ENCODE assay signal across 5 worm cellular contexts in the genomic region with DNA sequence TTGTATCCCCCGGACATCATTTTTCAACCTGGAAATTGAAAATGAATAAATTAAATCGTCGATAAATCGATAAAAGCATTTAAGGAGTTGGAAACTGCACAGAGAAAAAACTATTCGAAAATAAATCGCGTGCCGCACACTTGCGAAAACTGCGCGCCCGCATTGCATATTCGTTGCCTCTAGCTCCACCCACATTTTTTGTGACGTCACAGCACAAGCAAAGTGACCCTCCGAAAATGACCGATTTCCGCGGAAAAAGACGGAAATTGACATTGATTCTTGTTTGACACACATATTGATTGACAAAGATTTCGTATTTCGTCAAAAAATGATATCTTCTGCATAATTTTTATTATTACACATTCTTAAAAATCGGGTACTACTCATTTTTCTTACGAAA.
TF ChIP-seq lines count a peak whose summit lies in the region.

Gene cpf-2, minus strand, starts transcription at position 28 of the 400 bp plus-strand sequence.

TF ChIP-seq in whole organism, L1 larva, 84 proteins besides CTCF, POLR2A, EP300 and RAD21 (continues in another document):
- peak; percentile 80 for TF ChIP-seq fkh-8 (tag; optimal IDR thresholded peaks at IDR 0.05; lab: Kevin White, UChicago)
- no peak for TF ChIP-seq tlp-1 (tag; optimal IDR thresholded peaks at IDR 0.05; lab: Kevin White, UChicago)
- TF ChIP-seq nhr-237 (tag; optimal IDR thresholded peaks at IDR 0.05; lab: Kevin White, UChicago): no peak
- no peak for TF ChIP-seq sup-37 (GFP tag; optimal IDR thresholded peaks at IDR 0.05; lab: Kevin White, UChicago)
- peak; percentile 46 for TF ChIP-seq vab-15 (tag; optimal IDR thresholded peaks at IDR 0.05; lab: Kevin White, UChicago)
- TF ChIP-seq jun-1 (tag; optimal IDR thresholded peaks at IDR 0.05; lab: Kevin White, UChicago): peak; percentile 59
- TF ChIP-seq lin-15B (tag; optimal IDR thresholded peaks at IDR 0.05; lab: Kevin White, UChicago): peak; percentile 1
- TF ChIP-seq tbx-2 (tag; optimal IDR thresholded peaks at IDR 0.05; lab: Kevin White, UChicago): peak; percentile 83
- peak; percentile 62 for TF ChIP-seq blmp-1 (tag; optimal IDR thresholded peaks at IDR 0.05; lab: Kevin White, UChicago)
- TF ChIP-seq ceh-82 (tag; optimal IDR thresholded peaks at IDR 0.05; lab: Kevin White, UChicago): peak; percentile 61 to 83 (median 69)
- TF ChIP-seq pag-3 (tag; optimal IDR thresholded peaks at IDR 0.05; lab: Kevin White, UChicago; ENCODE audit: borderline replicate concordance, insufficient read depth): no peak
- TF ChIP-seq nhr-76 (tag; optimal IDR thresholded peaks at IDR 0.05; lab: Kevin White, UChicago): peak; percentile 87
- no peak for TF ChIP-seq zag-1 (tag; optimal IDR thresholded peaks at IDR 0.05; lab: Kevin White, UChicago)
- peak; percentile 87 for TF ChIP-seq nhr-47 (tag; optimal IDR thresholded peaks at IDR 0.05; lab: Kevin White, UChicago)
- TF ChIP-seq alr-1 (tag; optimal IDR thresholded peaks at IDR 0.05; lab: Kevin White, UChicago; ENCODE audit: borderline replicate concordance): no peak
- peak; percentile 42 for TF ChIP-seq elt-2 (tag; optimal IDR thresholded peaks at IDR 0.05; lab: Kevin White, UChicago)
- TF ChIP-seq F16B12.6 (tag; optimal IDR thresholded peaks at IDR 0.05; lab: Kevin White, UChicago): peak; percentile 46

TF ChIP-seq in whole organism, L3 larva, 47 proteins besides CTCF, POLR2A, EP300 and RAD21 (continues in another document):
- TF ChIP-seq nhr-23 (tag; optimal IDR thresholded peaks at IDR 0.05; lab: Kevin White, UChicago): peak; percentile 62
- peak; percentile 63 for TF ChIP-seq R02D3.7 (tag; optimal IDR thresholded peaks at IDR 0.05; lab: Kevin White, UChicago)
- TF ChIP-seq elt-2 (tag; optimal IDR thresholded peaks at IDR 0.05; lab: Kevin White, UChicago): peak; percentile 43
- TF ChIP-seq nhr-43 (tag; optimal IDR thresholded peaks at IDR 0.05; lab: Kevin White, UChicago; ENCODE audit: poor library complexity, severe bottlenecking): peak; percentile 79
- TF ChIP-seq ceh-82 (tag; optimal IDR thresholded peaks at IDR 0.05; lab: Kevin White, UChicago): peak; percentile 39
- peak; percentile 65 for TF ChIP-seq lin-15B (tag; optimal IDR thresholded peaks at IDR 0.05; lab: Kevin White, UChicago)
- TF ChIP-seq eor-1 (tag; optimal IDR thresholded peaks at IDR 0.05; lab: Kevin White, UChicago): no peak
- TF ChIP-seq daf-12 (tag; optimal IDR thresholded peaks at IDR 0.05; lab: Kevin White, UChicago): no peak
- TF ChIP-seq lsy-12 (tag; optimal IDR thresholded peaks at IDR 0.05; lab: Kevin White, UChicago): peak; percentile 50
- TF ChIP-seq ceh-28 (tag; optimal IDR thresholded peaks at IDR 0.05; lab: Kevin White, UChicago): peak; percentile 78
- no peak for TF ChIP-seq ztf-4 (tag; optimal IDR thresholded peaks at IDR 0.05; lab: Kevin White, UChicago)
- TF ChIP-seq hmg-11 (tag; optimal IDR thresholded peaks at IDR 0.05; lab: Kevin White, UChicago): peak; percentile 96
- peak; percentile 2 for TF ChIP-seq jun-1 (tag; optimal IDR thresholded peaks at IDR 0.05; lab: Kevin White, UChicago)
- no peak for TF ChIP-seq elt-1 (tag; optimal IDR thresholded peaks at IDR 0.05; lab: Kevin White, UChicago)
- peak; percentile 68 for TF ChIP-seq pha-4 (tag; optimal IDR thresholded peaks at IDR 0.05; lab: Kevin White, UChicago)
- peak; percentile 66 for TF ChIP-seq tbx-2 (tag; optimal IDR thresholded peaks at IDR 0.05; lab: Kevin White, UChicago)
- TF ChIP-seq nfya-1 (tag; optimal IDR thresholded peaks at IDR 0.05; lab: Kevin White, UChicago; ENCODE audit: insufficient read depth): peak; percentile 75

TF ChIP-seq in whole organism, early embryonic, 17 proteins besides CTCF, POLR2A, EP300 and RAD21:
- no peak for TF ChIP-seq ets-7 (tag; optimal IDR thresholded peaks at IDR 0.05; lab: Kevin White, UChicago)
- peak; percentile 57; the same call in 1 of the 2 replicates for TF ChIP-seq scrt-1 (GFP tag; IDR thresholded peaks at IDR 0.05; lab: Robert Waterston, UW)
- TF ChIP-seq tbx-11 (GFP tag; IDR thresholded peaks at IDR 0.05; lab: Robert Waterston, UW): peak; percentile 65; the same call in 1 of the 2 replicates
- peak; percentile 33 for TF ChIP-seq B0310.2 (tag; optimal IDR thresholded peaks at IDR 0.05; lab: Kevin White, UChicago)
- peak; percentile 75 for TF ChIP-seq pes-1 (GFP tag; IDR thresholded peaks at IDR 0.05; lab: Robert Waterston, UW)
- peak; percentile 64 for TF ChIP-seq flt-1 (GFP tag; IDR thresholded peaks at IDR 0.05; lab: Robert Waterston, UW)
- peak; percentile 33 for TF ChIP-seq ceh-13 (GFP tag; optimal IDR thresholded peaks at IDR 0.05; lab: Kevin White, UChicago)
- TF ChIP-seq aly-1 (tag; optimal IDR thresholded peaks at IDR 0.05; lab: Kevin White, UChicago): peak; percentile 44
- TF ChIP-seq hmg-4 (GFP tag; optimal IDR thresholded peaks at IDR 0.05; lab: Kevin White, UChicago): peak; percentile 73
- peak; percentile 33 for TF ChIP-seq hmbx-1 (tag; optimal IDR thresholded peaks at IDR 0.05; lab: Kevin White, UChicago)
- TF ChIP-seq sea-1 (GFP tag; conservative IDR thresholded peaks at IDR 0.05; lab: Robert Waterston, UW): peak; percentile 80
- TF ChIP-seq ama-1 (optimal IDR thresholded peaks at IDR 0.05; lab: Kevin White, UChicago): no peak
- peak; percentile 12 for TF ChIP-seq tra-4 (tag; optimal IDR thresholded peaks at IDR 0.05; lab: Kevin White, UChicago)
- peak; percentile 13 for TF ChIP-seq hnd-1 (tag; optimal IDR thresholded peaks at IDR 0.05; lab: Kevin White, UChicago)
- TF ChIP-seq ceh-36 (tag; optimal IDR thresholded peaks at IDR 0.05; lab: Kevin White, UChicago): peak; percentile 51
- peak; percentile 55; the same call in 1 of the 2 replicates for TF ChIP-seq tbx-37 (GFP tag; conservative IDR thresholded peaks at IDR 0.05; lab: Robert Waterston, UW)
- TF ChIP-seq F13C5.2 (tag; optimal IDR thresholded peaks at IDR 0.05; lab: Kevin White, UChicago): peak; percentile 93
TF ChIP-seq in whole organism, early embryonic: peak in this region for 15.

TF ChIP-seq in whole organism, midembryonic, 9 proteins besides CTCF, POLR2A, EP300 and RAD21:
- peak; percentile 83 for TF ChIP-seq ztf-23 (GFP tag; IDR thresholded peaks at IDR 0.05; lab: Robert Waterston, UW)
- TF ChIP-seq ref-1 (GFP tag; conservative IDR thresholded peaks at IDR 0.05; lab: Robert Waterston, UW): 0 out of 2 replicates have a peak, but pooled peaks have one; percentile 23
- peak; percentile 88 for TF ChIP-seq flt-1 (GFP tag; IDR thresholded peaks at IDR 0.05; lab: Robert Waterston, UW)
- peak; percentile 45 for TF ChIP-seq cog-1 (tag; optimal IDR thresholded peaks at IDR 0.05; lab: Kevin White, UChicago)
- TF ChIP-seq tab-1 (GFP tag; IDR thresholded peaks at IDR 0.05; lab: Robert Waterston, UW): peak; percentile 73; the same call in 1 of the 2 replicates
- TF ChIP-seq T22C8.4 (GFP tag; IDR thresholded peaks at IDR 0.05; lab: Robert Waterston, UW): peak; percentile 73
- 0 out of 2 replicates have a peak, but pooled peaks have one; percentile 25 for TF ChIP-seq ztf-29 (GFP tag; IDR thresholded peaks at IDR 0.05; lab: Robert Waterston, UW)
- 0 out of 2 replicates have a peak, but pooled peaks have one; percentile 44 for TF ChIP-seq klf-2 (GFP tag; conservative IDR thresholded peaks at IDR 0.05; lab: Robert Waterston, UW)
- TF ChIP-seq med-1 (GFP tag; optimal IDR thresholded peaks at IDR 0.05; lab: Kevin White, UChicago; ENCODE audit: insufficient read depth): peak; percentile 89

TF ChIP-seq in whole organism, young adult, 124 proteins besides CTCF, POLR2A, EP300 and RAD21 (continues in another document):
- no peak for TF ChIP-seq sdz-38 (tag; optimal IDR thresholded peaks at IDR 0.05; lab: Kevin White, UChicago)
- no peak for TF ChIP-seq attf-6 (GFP tag; IDR thresholded peaks at IDR 0.05; lab: Robert Waterston, UW)
- TF ChIP-seq nhr-90 (tag; optimal IDR thresholded peaks at IDR 0.05; lab: Kevin White, UChicago): no peak
- TF ChIP-seq nhr-179 (tag; optimal IDR thresholded peaks at IDR 0.05; lab: Kevin White, UChicago): no peak
- no peak for TF ChIP-seq die-1 (tag; optimal IDR thresholded peaks at IDR 0.05; lab: Kevin White, UChicago)
- TF ChIP-seq F39B2.1 (GFP tag; IDR thresholded peaks at IDR 0.05; lab: Robert Waterston, UW): no peak
- peak; percentile 43 for TF ChIP-seq hmg-1.2 (GFP tag; IDR thresholded peaks at IDR 0.05; lab: Robert Waterston, UW)
- no peak for TF ChIP-seq nhr-120 (GFP tag; IDR thresholded peaks at IDR 0.05; lab: Robert Waterston, UW)
- TF ChIP-seq ceh-91 (GFP tag; IDR thresholded peaks at IDR 0.05; lab: Robert Waterston, UW): no peak
- 0 out of 2 replicates have a peak, but pooled peaks have one; percentile 24 for TF ChIP-seq D2030.7 (GFP tag; IDR thresholded peaks at IDR 0.05; lab: Robert Waterston, UW)
- TF ChIP-seq let-607 (tag; optimal IDR thresholded peaks at IDR 0.05; lab: Kevin White, UChicago): peak in 1 of 2 experiments; percentile 51
- TF ChIP-seq egl-44 (GFP tag; IDR thresholded peaks at IDR 0.05; lab: Robert Waterston, UW): no peak
- peak; percentile 45 for TF ChIP-seq snpc-3.4 (tag; optimal IDR thresholded peaks at IDR 0.05; lab: Kevin White, UChicago)
- TF ChIP-seq B0336.3 (GFP tag; IDR thresholded peaks at IDR 0.05; lab: Robert Waterston, UW): peak; percentile 41; the same call in 1 of the 2 replicates
- TF ChIP-seq attf-3 (GFP tag; conservative IDR thresholded peaks at IDR 0.05; lab: Robert Waterston, UW): no peak
- peak; percentile 58 for TF ChIP-seq ceh-100 (GFP tag; IDR thresholded peaks at IDR 0.05; lab: Robert Waterston, UW)
- TF ChIP-seq let-526 (GFP tag; IDR thresholded peaks at IDR 0.05; lab: Robert Waterston, UW): 0 out of 2 replicates have a peak, but pooled peaks have one; percentile 10
- TF ChIP-seq ceh-27 (GFP tag; optimal IDR thresholded peaks at IDR 0.05; lab: Kevin White, UChicago): peak; percentile 20
- TF ChIP-seq lag-1 (GFP tag; IDR thresholded peaks at IDR 0.05; lab: Robert Waterston, UW): no peak
- no peak for TF ChIP-seq rec-8 (tag; optimal IDR thresholded peaks at IDR 0.05; lab: Kevin White, UChicago)
- no peak for TF ChIP-seq ztf-25 (GFP tag; IDR thresholded peaks at IDR 0.05; lab: Robert Waterston, UW)
- peak; percentile 30 for TF ChIP-seq lsl-1 (GFP tag; optimal IDR thresholded peaks at IDR 0.05; lab: Kevin White, UChicago)
- TF ChIP-seq cebp-1 (GFP tag; IDR thresholded peaks at IDR 0.05; lab: Robert Waterston, UW): no peak
- peak; percentile 69 for TF ChIP-seq cebp-1 (tag; optimal IDR thresholded peaks at IDR 0.05; lab: Kevin White, UChicago)
- no peak for TF ChIP-seq F22D6.2 (tag; optimal IDR thresholded peaks at IDR 0.05; lab: Kevin White, UChicago)
- no peak for TF ChIP-seq gei-17 (GFP tag; optimal IDR thresholded peaks at IDR 0.05; lab: Kevin White, UChicago)
- TF ChIP-seq F55B11.4 (tag; optimal IDR thresholded peaks at IDR 0.05; lab: Kevin White, UChicago; ENCODE audit: borderline replicate concordance, insufficient read depth): no peak
- peak; percentile 55 for TF ChIP-seq ZK185.1 (tag; optimal IDR thresholded peaks at IDR 0.05; lab: Kevin White, UChicago; ENCODE audit: poor library complexity, severe bottlenecking)
- TF ChIP-seq zim-3 (tag; optimal IDR thresholded peaks at IDR 0.05; lab: Kevin White, UChicago): no peak
- TF ChIP-seq attf-5 (GFP tag; optimal IDR thresholded peaks at IDR 0.05; lab: Kevin White, UChicago): peak; percentile 41

Comparison
In these comparisons a context has a peak if more than half of its experiments do, and no peak if none do; other contexts are left out.
1. Of the 8 proteins assayed by ChIP-seq in both whole organism, young adult and whole organism, L1 larva: peak only in whole organism, young adult: none; only in whole organism, L1 larva: dpl-1, efl-1 and nhr-90; in both: unc-130; in neither: 1; mixed calls (peak in some experiments, not most) for 3.